Worm (Caenorhabditis elegans) whole organism, midembryonic: Measurements from ENCODE around the gene R10H1.1.

Source experiments
- T22C8.4 ChIP-seq: fragments of 200-800 bp; sonication (Bioruptor generic); IDR thresholded peaks from 2 replicates; pipeline ENCODE4 v1.3.6; 2022; ENCODE audit warnings: missing genetic modification characterization, missing compliant biosample characterization
- cog-1 ChIP-seq: sonication (generic microtip); optimal IDR thresholded peaks from 2 replicates; lab custom pipeline; 2016; ENCODE audit warnings: missing genetic modification characterization, missing compliant biosample characterization
- flt-1 ChIP-seq: fragments of 200-800 bp; sonication (Bioruptor generic); IDR thresholded peaks from 2 replicates; pipeline ENCODE4 v1.3.6; 2022; ENCODE audit warnings: missing genetic modification characterization, missing compliant biosample characterization
- klf-2 ChIP-seq: fragments of 200-800 bp; sonication (Bioruptor generic); conservative IDR thresholded peaks from 2 replicates; pipeline ENCODE4 v1.3.6; 2022; ENCODE audit warnings: missing genetic modification reagents, missing genetic modification characterization, missing compliant biosample characterization
- ref-1 ChIP-seq: fragments of 200-800 bp; sonication (Bioruptor generic); conservative IDR thresholded peaks from 2 replicates; pipeline ENCODE4 v1.3.6; 2022; ENCODE audit warnings: missing genetic modification reagents, missing genetic modification characterization, missing compliant biosample characterization
- ztf-23 ChIP-seq: fragments of 200-800 bp; sonication (Bioruptor generic); IDR thresholded peaks from 2 replicates; pipeline ENCODE4 v1.3.6; 2022; ENCODE audit warnings: missing genetic modification reagents, missing genetic modification characterization, missing compliant biosample characterization

Gene R10H1.1

DNA sequence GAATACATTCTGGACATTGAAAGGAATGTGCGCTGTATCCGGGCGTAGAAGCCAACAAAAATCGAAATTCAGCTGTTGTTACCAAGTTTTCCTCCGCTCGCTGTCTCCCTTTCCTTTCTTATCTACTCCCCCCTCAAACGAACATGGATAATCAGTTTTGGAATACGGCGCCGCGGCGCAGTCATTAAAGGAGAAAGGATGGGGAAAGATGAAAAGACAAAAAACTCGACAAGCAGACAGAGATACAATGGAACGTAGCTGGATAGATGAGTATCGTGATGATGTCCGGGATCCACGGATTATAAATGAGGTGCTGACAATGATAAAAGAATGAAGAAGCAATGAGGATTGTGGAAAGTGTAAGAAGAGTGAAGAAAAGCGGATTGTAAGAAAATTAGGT is 51.1 kb downstream of the R10H1.1 start:
- TF ChIP-seq cog-1 (tag; lab: Kevin White, UChicago) (no peak), ztf-23 (no peak), klf-2 (GFP tag; lab: Robert Waterston, UW) (no peak), ref-1 (GFP tag; lab: Robert Waterston, UW) (no peak), flt-1 (GFP tag; lab: Robert Waterston, UW) (no peak), T22C8.4 (no peak)
